Fruit fly (Drosophila melanogaster) whole organism, embryonic: ENCODE measurements around the gene Rcd5.
A peak's percentile ranks its signal among the peaks of the same experiment; 100 is the strongest.

ENCODE experiments used
- Abd-B ChIP-seq: fragments of 200-800 bp; sonication (Bioruptor generic); optimal IDR thresholded peaks from 2 replicates; lab custom pipeline; 2018; ENCODE audit warnings: missing biosample characterization, mild to moderate bottlenecking, missing genetic modification characterization, moderate library complexity
- Adf1 ChIP-seq: fragments of 200-800 bp; sonication (Bioruptor generic); IDR thresholded peaks from 2 replicates; pipeline ENCODE4 v1.3.6; 2022; ENCODE audit warnings: missing biosample characterization, missing genetic modification characterization
- Atf-2 ChIP-seq: fragments of 200-800 bp; sonication (Bioruptor generic); optimal IDR thresholded peaks from 2 replicates; lab custom pipeline; 2016; ENCODE audit warnings: missing biosample characterization, missing genetic modification characterization
- CG10274 ChIP-seq: fragments of 200-800 bp; sonication (Bioruptor generic); optimal IDR thresholded peaks from 3 replicates; lab custom pipeline; 2017; ENCODE audit warnings: missing biosample characterization, mild to moderate bottlenecking, missing genetic modification characterization
- CG10321 ChIP-seq: fragments of 200-800 bp; sonication (Bioruptor generic); IDR thresholded peaks from 2 replicates; pipeline ENCODE4 v1.3.6; 2022; ENCODE audit warnings: missing biosample characterization, missing genetic modification characterization
- CG10654 ChIP-seq: fragments of 200-800 bp; sonication (Bioruptor generic); optimal IDR thresholded peaks from 2 replicates; lab custom pipeline; 2016; ENCODE audit warnings: missing biosample characterization, missing genetic modification characterization
- CG10959 ChIP-seq: fragments of 200-800 bp; sonication (Bioruptor generic); IDR thresholded peaks from 2 replicates; pipeline ENCODE4 v1.3.6; 2022; ENCODE audit warnings: missing biosample characterization, missing genetic modification characterization
- CG11456 ChIP-seq: fragments of 200-800 bp; sonication (Bioruptor generic); IDR thresholded peaks from 3 replicates; pipeline ENCODE4 v1.3.6; 2022; ENCODE audit warnings: missing biosample characterization, missing genetic modification characterization
- CG12155 ChIP-seq: fragments of 200-800 bp; sonication (Bioruptor generic); optimal IDR thresholded peaks from 3 replicates; lab custom pipeline; 2016; ENCODE audit warnings: missing biosample characterization, missing genetic modification characterization
- CG12391 ChIP-seq: fragments of 200-800 bp; sonication (Bioruptor generic); optimal IDR thresholded peaks from 3 replicates; lab custom pipeline; 2018; ENCODE audit warnings: missing biosample characterization, mild to moderate bottlenecking, missing genetic modification characterization, moderate library complexity
- CG33557 ChIP-seq: fragments of 200-800 bp; sonication (Bioruptor generic); optimal IDR thresholded peaks from 2 replicates; lab custom pipeline; 2019; ENCODE audit warnings: missing biosample characterization, mild to moderate bottlenecking, missing genetic modification characterization, moderate library complexity
- CG6272 ChIP-seq: fragments of 200-800 bp; sonication (Bioruptor generic); IDR thresholded peaks from 2 replicates; pipeline ENCODE4 v1.3.6; 2022; ENCODE audit warnings: missing biosample characterization, missing genetic modification characterization
- CG6683 ChIP-seq: fragments of 200-800 bp; sonication (Bioruptor generic); optimal IDR thresholded peaks from 2 replicates; lab custom pipeline; 2017; ENCODE audit warnings: missing biosample characterization, mild to moderate bottlenecking, missing genetic modification characterization, missing genetic modification reagents
- CG6813 ChIP-seq: fragments of 200-800 bp; sonication (Bioruptor generic); optimal IDR thresholded peaks from 2 replicates; lab custom pipeline; 2017; ENCODE audit warnings: missing biosample characterization, missing genetic modification characterization, mild to moderate bottlenecking, moderate library complexity, missing genetic modification reagents
- CG7963 ChIP-seq: fragments of 200-800 bp; sonication (Bioruptor generic); IDR thresholded peaks from 3 replicates; pipeline ENCODE4 v1.3.6; 2022; ENCODE audit warnings: missing biosample characterization, missing genetic modification characterization; ENCODE audit not compliant: partially characterized antibody
- CG8290 ChIP-seq, 3 experiments: fragments of 200-800 bp; sonication (Bioruptor generic); optimal IDR thresholded peaks; 2 replicates each; lab custom pipeline; 2016 to 2019; ENCODE audit warnings: missing biosample characterization in 3 of 3, missing genetic modification characterization in 3 of 3, mild to moderate bottlenecking in 2 of 3, moderate library complexity in 1 of 3
- CG9215 ChIP-seq: fragments of 200-800 bp; sonication (Bioruptor generic); IDR thresholded peaks from 2 replicates; pipeline ENCODE4 v1.3.6; 2022; ENCODE audit warnings: missing biosample characterization, missing genetic modification characterization
- CG9932 ChIP-seq: fragments of 200-800 bp; sonication (Bioruptor generic); IDR thresholded peaks from 2 replicates; pipeline ENCODE4 v1.3.6; 2022; ENCODE audit warnings: missing biosample characterization, missing genetic modification characterization
- CHES-1-like ChIP-seq: fragments of 200-800 bp; sonication (Bioruptor generic); optimal IDR thresholded peaks from 2 replicates; lab custom pipeline; 2016; ENCODE audit warnings: missing biosample characterization, missing genetic modification characterization
- ERR ChIP-seq: fragments of 200-800 bp; sonication (Bioruptor generic); optimal IDR thresholded peaks from 2 replicates; lab custom pipeline; 2016; ENCODE audit warnings: missing biosample characterization, missing genetic modification characterization
- Gug ChIP-seq: fragments of 200-800 bp; sonication (Bioruptor generic); IDR thresholded peaks from 4 replicates; pipeline ENCODE4 v1.3.6; 2022; ENCODE audit warnings: missing biosample characterization, missing genetic modification characterization
- H2.0 ChIP-seq: fragments of 200-800 bp; sonication (Bioruptor generic); IDR thresholded peaks from 2 replicates; pipeline ENCODE4 v1.3.6; 2022; ENCODE audit warnings: missing biosample characterization, missing genetic modification characterization
- Hmx ChIP-seq: fragments of 200-800 bp; sonication (Bioruptor generic); optimal IDR thresholded peaks from 2 replicates; lab custom pipeline; 2016; ENCODE audit warnings: missing biosample characterization, missing genetic modification characterization
- Hr3 ChIP-seq: fragments of 200-800 bp; sonication (Bioruptor generic); optimal IDR thresholded peaks from 3 replicates; lab custom pipeline; 2016; ENCODE audit warnings: missing biosample characterization, missing genetic modification characterization
- MESR4 ChIP-seq: fragments of 200-800 bp; sonication (Bioruptor generic); optimal IDR thresholded peaks from 2 replicates; lab custom pipeline; 2018; ENCODE audit warnings: missing biosample characterization, mild to moderate bottlenecking, missing genetic modification characterization, moderate library complexity
- Mad ChIP-seq: fragments of 200-800 bp; sonication (Bioruptor generic); optimal IDR thresholded peaks from 2 replicates; lab custom pipeline; 2016; ENCODE audit warnings: missing biosample characterization, missing genetic modification characterization
- PHDP ChIP-seq: fragments of 200-800 bp; sonication (Bioruptor generic); optimal IDR thresholded peaks from 3 replicates; lab custom pipeline; 2018; ENCODE audit warnings: missing biosample characterization, mild to moderate bottlenecking, missing genetic modification characterization, moderate library complexity
- al ChIP-seq: fragments of 200-800 bp; sonication (Bioruptor generic); IDR thresholded peaks from 2 replicates; pipeline ENCODE4 v1.3.6; 2022; ENCODE audit warnings: missing biosample characterization, missing genetic modification characterization
- bowl ChIP-seq: fragments of 200-800 bp; sonication (Bioruptor generic); IDR thresholded peaks from 2 replicates; pipeline ENCODE4 v1.3.6; 2022; ENCODE audit warnings: missing biosample characterization, missing genetic modification characterization
- fd102C ChIP-seq: fragments of 200-800 bp; sonication (Bioruptor generic); optimal IDR thresholded peaks from 2 replicates; lab custom pipeline; 2018; ENCODE audit warnings: missing biosample characterization, mild to moderate bottlenecking, missing genetic modification characterization, moderate library complexity
- gce ChIP-seq: fragments of 200-800 bp; sonication (Bioruptor generic); IDR thresholded peaks from 3 replicates; pipeline ENCODE4 v1.3.6; 2022; ENCODE audit warnings: missing biosample characterization, missing genetic modification characterization
- gcm ChIP-seq: fragments of 200-800 bp; sonication (Bioruptor generic); optimal IDR thresholded peaks from 2 replicates; lab custom pipeline; 2019; ENCODE audit warnings: missing biosample characterization, mild to moderate bottlenecking, missing genetic modification characterization, moderate library complexity
- gem ChIP-seq: fragments of 200-800 bp; sonication (Bioruptor generic); optimal IDR thresholded peaks from 2 replicates; lab custom pipeline; 2019; ENCODE audit warnings: missing biosample characterization, mild to moderate bottlenecking, missing genetic modification characterization, moderate library complexity
- gsb ChIP-seq: fragments of 200-800 bp; sonication (Bioruptor generic); IDR thresholded peaks from 2 replicates; pipeline ENCODE4 v1.3.6; 2022; ENCODE audit warnings: missing biosample characterization, missing genetic modification characterization
- hth ChIP-seq: fragments of >200 bp; optimal IDR thresholded peaks from 2 replicates; lab custom pipeline; 2017; ENCODE audit warnings: inconsistent platforms
- insv ChIP-seq, 2 experiments: fragments of 200-800 bp; sonication (Bioruptor generic); optimal IDR thresholded peaks; 3 replicates each; lab custom pipeline; 2016 to 2018; ENCODE audit warnings: missing biosample characterization in 2 of 2, missing genetic modification characterization in 2 of 2
- ken ChIP-seq: fragments of 200-800 bp; sonication (Bioruptor generic); IDR thresholded peaks from 3 replicates; pipeline ENCODE4 v1.3.6; 2022; ENCODE audit warnings: missing biosample characterization, missing genetic modification characterization
- kni ChIP-seq: fragments of 200-800 bp; sonication (Bioruptor generic); optimal IDR thresholded peaks from 3 replicates; lab custom pipeline; 2017; ENCODE audit warnings: mild to moderate bottlenecking, missing biosample characterization, missing genetic modification reagents, missing genetic modification characterization
- onecut ChIP-seq: fragments of 200-800 bp; sonication (Bioruptor generic); IDR thresholded peaks from 2 replicates; pipeline ENCODE4 v1.3.6; 2022; ENCODE audit warnings: missing biosample characterization, missing genetic modification characterization
- pros ChIP-seq: fragments of 200-800 bp; sonication (Bioruptor generic); optimal IDR thresholded peaks from 3 replicates; lab custom pipeline; 2019; ENCODE audit warnings: missing biosample characterization, mild to moderate bottlenecking, missing genetic modification characterization, moderate library complexity
- ro ChIP-seq: fragments of 200-800 bp; sonication (Bioruptor generic); IDR thresholded peaks from 2 replicates; pipeline ENCODE4 v1.3.6; 2022; ENCODE audit warnings: missing biosample characterization, missing genetic modification characterization
- run ChIP-seq: fragments of 200-800 bp; sonication (Bioruptor generic); optimal IDR thresholded peaks from 3 replicates; lab custom pipeline; 2018; ENCODE audit warnings: missing biosample characterization, mild to moderate bottlenecking, missing genetic modification characterization
- so ChIP-seq: fragments of 200-800 bp; sonication (Bioruptor generic); IDR thresholded peaks from 3 replicates; pipeline ENCODE4 v1.3.6; 2022; ENCODE audit warnings: missing biosample characterization, missing genetic modification characterization
- sob ChIP-seq: fragments of 200-800 bp; sonication (Bioruptor generic); IDR thresholded peaks from 2 replicates; pipeline ENCODE4 v1.3.6; 2022; ENCODE audit warnings: missing biosample characterization, missing genetic modification characterization
- sr ChIP-seq: fragments of 200-800 bp; sonication (Bioruptor generic); IDR thresholded peaks from 3 replicates; pipeline ENCODE4 v1.3.6; 2022; ENCODE audit warnings: missing biosample characterization, missing genetic modification characterization
- tll ChIP-seq, 2 experiments: fragments of 200-800 bp in 1 of 2; fragments of >200 bp in 1 of 2; sonication (Bioruptor generic) in 1 of 2; optimal IDR thresholded peaks; 2 replicates each; lab custom pipeline; 2017 to 2019; ENCODE audit warnings: missing biosample characterization in 2 of 2, missing genetic modification characterization in 2 of 2, mild to moderate bottlenecking in 1 of 2, moderate library complexity in 1 of 2
- unc-4 ChIP-seq: fragments of 200-800 bp; sonication (Bioruptor generic); IDR thresholded peaks from 2 replicates; pipeline ENCODE4 v1.3.6; 2022; ENCODE audit warnings: missing biosample characterization, missing genetic modification characterization; ENCODE audit not compliant: partially characterized antibody
- unpg ChIP-seq: fragments of 200-800 bp; sonication (Bioruptor generic); optimal IDR thresholded peaks from 3 replicates; lab custom pipeline; 2018; ENCODE audit warnings: missing biosample characterization, mild to moderate bottlenecking, missing genetic modification characterization, moderate library complexity
- usp ChIP-seq: fragments of >200 bp; optimal IDR thresholded peaks from 2 replicates; lab custom pipeline; 2017; ENCODE audit warnings: missing biosample characterization, missing genetic modification characterization
- vfl ChIP-seq: fragments of 200-800 bp; sonication (Bioruptor generic); optimal IDR thresholded peaks from 2 replicates; lab custom pipeline; 2016; ENCODE audit warnings: missing biosample characterization, missing genetic modification characterization

The Rcd5 gene

dm6 chr3L:4025738-4026505 lies 14.4 kb upstream of the Rcd5 start, which contains the start of gene CG11594 (continued):
- no peak for TF ChIP-seq onecut (GFP tag; lab: Robert Waterston, UW)
- no peak for TF ChIP-seq fd102C
- TF ChIP-seq CG33557, result no peak
- no peak for TF ChIP-seq Atf-2 (GFP tag; lab: Kevin White, UChicago)
- no peak for TF ChIP-seq CG12391 (tag; lab: Kevin White, UChicago)
- no peak for TF ChIP-seq usp (GFP tag; lab: Kevin White, UChicago)
- TF ChIP-seq sr (GFP tag; lab: Robert Waterston, UW), result no peak
- TF ChIP-seq kni (GFP tag; lab: Kevin White, UChicago), result no peak
- TF ChIP-seq unc-4 (GFP tag; lab: Robert Waterston, UW), result no peak
- no peak for TF ChIP-seq CG10959 (GFP tag; lab: Robert Waterston, UW)
- no peak for TF ChIP-seq gce
- TF ChIP-seq Adf1 (GFP tag; lab: Robert Waterston, UW), result no peak
- no peak for TF ChIP-seq unpg (GFP tag; lab: Kevin White, UChicago)
- no peak for TF ChIP-seq ERR (GFP tag; lab: Kevin White, UChicago)
- peak; percentile 41; the same call in 1 of the 2 replicates for TF ChIP-seq gsb (GFP tag; lab: Robert Waterston, UW)
- no peak for TF ChIP-seq CG10654 (GFP tag; lab: Kevin White, UChicago)
- no peak for TF ChIP-seq MESR4 (GFP tag; lab: Kevin White, UChicago)
- TF ChIP-seq so (GFP tag; lab: Robert Waterston, UW), result no peak
- TF ChIP-seq Gug (GFP tag; lab: Robert Waterston, UW), result no peak
- TF ChIP-seq gem (tag; lab: Kevin White, UChicago), result no peak
- TF ChIP-seq CG8290 (GFP tag; optimal IDR thresholded peaks at IDR 0.05; lab: Kevin White, UChicago), result no peak
- TF ChIP-seq CG8290 (tag; optimal IDR thresholded peaks at IDR 0.05; lab: Kevin White, UChicago), result no peak
- TF ChIP-seq CG10321 (GFP tag; lab: Robert Waterston, UW), result 0 out of 2 replicates have a peak, but pooled peaks have one; percentile 17
- TF ChIP-seq Mad (GFP tag; lab: Kevin White, UChicago), result no peak
- TF ChIP-seq insv (GFP tag; optimal IDR thresholded peaks at IDR 0.05; lab: Kevin White, UChicago), result no peak
- no peak for TF ChIP-seq CG6683 (GFP tag; lab: Kevin White, UChicago)
- no peak for TF ChIP-seq Hr3 (GFP tag; lab: Kevin White, UChicago)
- no peak for TF ChIP-seq bowl
- TF ChIP-seq sob (GFP tag; lab: Robert Waterston, UW), result peak; percentile 50; the same call in 1 of the 2 replicates
- TF ChIP-seq pros (GFP tag; lab: Kevin White, UChicago), result no peak
- TF ChIP-seq CG6272 (GFP tag; lab: Robert Waterston, UW), result no peak
- TF ChIP-seq CG12155 (GFP tag; lab: Kevin White, UChicago), result no peak
- TF ChIP-seq tll (GFP tag; optimal IDR thresholded peaks at IDR 0.05; lab: Kevin White, UChicago), result no peak
- TF ChIP-seq Hmx, result no peak
- TF ChIP-seq CG9932 (GFP tag; lab: Robert Waterston, UW), result no peak
- no peak for TF ChIP-seq hth
- no peak for TF ChIP-seq CG10274 (GFP tag; lab: Kevin White, UChicago)
- no peak for TF ChIP-seq CHES-1-like (GFP tag; lab: Kevin White, UChicago)
- TF ChIP-seq ro (GFP tag; lab: Robert Waterston, UW), result no peak
- TF ChIP-seq H2.0 (GFP tag; lab: Robert Waterston, UW), result no peak
- TF ChIP-seq CG7963 (GFP tag; lab: Robert Waterston, UW), result no peak
- TF ChIP-seq run (tag; lab: Kevin White, UChicago), result no peak
- TF ChIP-seq CG6813 (GFP tag; lab: Kevin White, UChicago), result peak; percentile 48
- TF ChIP-seq Abd-B (GFP tag; lab: Kevin White, UChicago), result no peak
- no peak for TF ChIP-seq gcm (GFP tag; lab: Kevin White, UChicago)
- no peak for TF ChIP-seq vfl (GFP tag; lab: Kevin White, UChicago)
- no peak for TF ChIP-seq CG9215 (GFP tag; lab: Robert Waterston, UW)
- TF ChIP-seq PHDP (tag; lab: Kevin White, UChicago), result no peak
- TF ChIP-seq ken (GFP tag; lab: Robert Waterston, UW), result 0 out of 3 replicates have a peak, but pooled peaks have one; percentile 27
- no peak for TF ChIP-seq al (GFP tag; lab: Robert Waterston, UW)
- TF ChIP-seq CG11456 (GFP tag; lab: Robert Waterston, UW), result no peak
